Worm (Caenorhabditis elegans) whole organism, L4 larva: Measurements from ENCODE around the gene glr-1.

Experiments used
- D1046.2 ChIP-seq: fragments of 200-800 bp; sonication (Bioruptor generic); IDR thresholded peaks from 2 replicates; pipeline ENCODE4 v1.3.6; 2022; ENCODE audit warnings: missing genetic modification characterization, missing compliant biosample characterization
- F26F4.8 ChIP-seq: fragments of 200-800 bp; sonication (Bioruptor generic); conservative IDR thresholded peaks from 2 replicates; pipeline ENCODE4 v1.3.6; 2022; ENCODE audit warnings: missing genetic modification characterization, missing compliant biosample characterization
- F49E8.2 ChIP-seq: sonication (generic microtip); optimal IDR thresholded peaks from 2 replicates; lab custom pipeline; 2016; ENCODE audit warnings: missing compliant biosample characterization, mild to moderate bottlenecking, missing genetic modification characterization, borderline replicate concordance
- Y105C5A.15 ChIP-seq: fragments of 200-800 bp; sonication (Bioruptor generic); IDR thresholded peaks from 2 replicates; pipeline ENCODE4 v1.3.6; 2022; ENCODE audit warnings: missing genetic modification characterization, missing compliant biosample characterization
- Y48G9A.11 ChIP-seq: fragments of 200-800 bp; sonication (Bioruptor generic); IDR thresholded peaks from 2 replicates; pipeline ENCODE4 v1.3.6; 2022; ENCODE audit warnings: missing genetic modification reagents, missing genetic modification characterization, missing compliant biosample characterization
- aha-1 ChIP-seq: fragments of 150-350 bp; peaks from one replicate; lab custom pipeline; 2014; ENCODE audit warnings: missing biosample characterization, missing genetic modification characterization
- ama-1 ChIP-seq: fragments of 150-350 bp; optimal IDR thresholded peaks from 2 replicates; lab custom pipeline; 2014; ENCODE audit warnings: inconsistent platforms, mixed read lengths
- arid-1 ChIP-seq: fragments of 200-800 bp; sonication (Bioruptor generic); conservative IDR thresholded peaks from 2 replicates; pipeline ENCODE4 v1.3.6; 2022; ENCODE audit warnings: missing genetic modification reagents, missing genetic modification characterization, missing compliant biosample characterization
- ceh-44 ChIP-seq: fragments of 200-800 bp; sonication (Bioruptor generic); IDR thresholded peaks from 2 replicates; pipeline ENCODE4 v1.3.6; 2022; ENCODE audit warnings: missing genetic modification reagents, missing genetic modification characterization, missing compliant biosample characterization
- ceh-62 ChIP-seq: sonication (generic microtip); optimal IDR thresholded peaks from 2 replicates; lab custom pipeline; 2017; ENCODE audit warnings: missing biosample characterization, missing genetic modification characterization
- ctbp-1 ChIP-seq: fragments of 200-800 bp; sonication (Bioruptor generic); IDR thresholded peaks from 2 replicates; pipeline ENCODE4 v1.3.6; 2022; ENCODE audit warnings: missing genetic modification reagents, missing genetic modification characterization, missing compliant biosample characterization
- daf-16 ChIP-seq, 3 experiments: sonication (generic microtip); optimal IDR thresholded peaks; 2 replicates each; lab custom pipeline; 2016 to 2017; ENCODE audit warnings: missing genetic modification characterization in 3 of 3, missing genetic modification reagents in 3 of 3, mild to moderate bottlenecking in 2 of 3, missing compliant biosample characterization in 2 of 3, missing biosample characterization in 1 of 3, moderate library complexity in 1 of 3
- daf-8 ChIP-seq: fragments of 200-800 bp; sonication (Bioruptor generic); IDR thresholded peaks from 2 replicates; pipeline ENCODE4 v1.3.6; 2022; ENCODE audit warnings: missing genetic modification characterization, missing compliant biosample characterization
- dmd-8 ChIP-seq: fragments of 200-800 bp; sonication (Bioruptor generic); IDR thresholded peaks from 2 replicates; pipeline ENCODE4 v1.3.6; 2022; ENCODE audit warnings: missing genetic modification characterization, missing compliant biosample characterization
- dve-1 ChIP-seq: sonication (generic microtip); optimal IDR thresholded peaks from 2 replicates; lab custom pipeline; 2017; ENCODE audit warnings: antibody characterized with exemption, mild to moderate bottlenecking, missing genetic modification characterization, missing compliant biosample characterization; ENCODE audit not compliant: insufficient read depth
- hmg-1.1 ChIP-seq: fragments of 200-800 bp; sonication (Bioruptor generic); IDR thresholded peaks from 2 replicates; pipeline ENCODE4 v1.3.6; 2022; ENCODE audit warnings: missing genetic modification reagents, missing genetic modification characterization, missing compliant biosample characterization
- madf-5 ChIP-seq, 2 experiments: fragments of 200-800 bp; sonication (Bioruptor generic); IDR thresholded peaks; 2 replicates each; pipeline ENCODE4 v1.3.6; 2022; ENCODE audit warnings: missing compliant biosample characterization in 2 of 2, missing genetic modification characterization in 2 of 2
- madf-9 ChIP-seq: fragments of 200-800 bp; sonication (Bioruptor generic); conservative IDR thresholded peaks from 2 replicates; pipeline ENCODE4 v1.3.6; 2022; ENCODE audit warnings: missing genetic modification reagents, missing genetic modification characterization, missing compliant biosample characterization
- mxl-2 ChIP-seq: fragments of 200-800 bp; sonication (Bioruptor generic); conservative IDR thresholded peaks from 2 replicates; pipeline ENCODE4 v1.3.6; 2022; ENCODE audit warnings: missing genetic modification reagents, missing genetic modification characterization, missing compliant biosample characterization
- nhr-111 ChIP-seq: fragments of 200-800 bp; sonication (Bioruptor generic); optimal IDR thresholded peaks from 2 replicates; lab custom pipeline; 2018; ENCODE audit warnings: mild to moderate bottlenecking, missing genetic modification characterization, missing compliant biosample characterization
- nhr-41 ChIP-seq: fragments of 200-800 bp; sonication (Bioruptor generic); IDR thresholded peaks from 2 replicates; pipeline ENCODE4 v1.3.6; 2022; ENCODE audit warnings: missing genetic modification reagents, missing genetic modification characterization, missing compliant biosample characterization
- pqm-1 ChIP-seq: sonication (generic microtip); optimal IDR thresholded peaks from 2 replicates; lab custom pipeline; 2017; ENCODE audit warnings: missing biosample characterization, missing genetic modification characterization
- rbr-2 ChIP-seq: sonication (generic microtip); optimal IDR thresholded peaks from 2 replicates; lab custom pipeline; 2016; ENCODE audit warnings: missing genotype, missing genetic modification characterization, missing compliant biosample characterization
- saeg-2 ChIP-seq: fragments of 200-800 bp; sonication (Bioruptor generic); IDR thresholded peaks from 2 replicates; pipeline ENCODE4 v1.3.6; 2022; ENCODE audit warnings: missing genetic modification reagents, missing genetic modification characterization, missing compliant biosample characterization
- sdz-12 ChIP-seq: fragments of 200-800 bp; sonication (Bioruptor generic); optimal IDR thresholded peaks from 2 replicates; lab custom pipeline; 2018; ENCODE audit warnings: mild to moderate bottlenecking, missing genetic modification characterization, missing compliant biosample characterization
- snpc-4 ChIP-seq: fragments of 150-350 bp; optimal IDR thresholded peaks from 2 replicates; lab custom pipeline; 2014; ENCODE audit warnings: missing biosample characterization, missing genetic modification characterization
- spr-1 ChIP-seq: sonication (generic microtip); optimal IDR thresholded peaks from 2 replicates; lab custom pipeline; 2016; ENCODE audit warnings: mild to moderate bottlenecking, missing genetic modification characterization, missing compliant biosample characterization
- spr-3 ChIP-seq: fragments of 200-800 bp; sonication (Bioruptor generic); optimal IDR thresholded peaks from 2 replicates; lab custom pipeline; 2018; ENCODE audit warnings: mild to moderate bottlenecking, missing genetic modification characterization, missing compliant biosample characterization
- tag-97 ChIP-seq: fragments of 200-800 bp; sonication (Bioruptor generic); IDR thresholded peaks from 2 replicates; pipeline ENCODE4 v1.3.6; 2022; ENCODE audit warnings: missing genetic modification characterization, missing compliant biosample characterization
- tra-1 ChIP-seq: fragments of 200-800 bp; sonication (Bioruptor generic); IDR thresholded peaks from 2 replicates; pipeline ENCODE4 v1.3.6; 2022; ENCODE audit warnings: missing genetic modification reagents, missing genetic modification characterization, missing compliant biosample characterization
- unc-62 ChIP-seq, 3 experiments: fragments of 150-350 bp in 1 of 3; sonication (generic microtip); optimal IDR thresholded peaks in 2 of 3; peaks in 1 of 3; 1 replicate in 1 of 3; 2 replicates in 2 of 3; lab custom pipeline; 2014 to 2017; ENCODE audit warnings: missing biosample characterization in 3 of 3, missing genetic modification characterization in 3 of 3, missing genetic modification reagents in 3 of 3, missing genotype in 1 of 3

Gene glr-1

ce11 chrIII:8545515-8545914, 42.9 kb downstream of the glr-1 start, which contains the start of gene ZC21.6:
Gene ZC21.6, minus strand, starts transcription at chrIII:8545615.
- TF ChIP-seq snpc-4 (tag; lab: Kevin White, UChicago) (no peak), F49E8.2 (tag; lab: Kevin White, UChicago) (no peak), dve-1 (no peak), ama-1 (lab: Kevin White, UChicago) (no peak), ceh-44 (GFP tag; lab: Robert Waterston, UW) (no peak), daf-8 (no peak), tra-1 (GFP tag; lab: Robert Waterston, UW) (no peak), dmd-8 (GFP tag; lab: Robert Waterston, UW) (no peak), pqm-1 (tag; lab: Kevin White, UChicago) (no peak), ceh-62 (no peak), spr-1 (tag; lab: Kevin White, UChicago) (no peak)

- TF ChIP-seq madf-9 = peak; percentile 60
- TF ChIP-seq D1046.2 = 0 out of 2 replicates have a peak, but pooled peaks have one; percentile 31
- 0 out of 2 replicates have a peak, but pooled peaks have one; percentile 54 for TF ChIP-seq arid-1 (GFP tag; lab: Robert Waterston, UW)
- 0 out of 2 replicates have a peak, but pooled peaks have one; percentile 10 for TF ChIP-seq nhr-41 (GFP tag; lab: Robert Waterston, UW)
- peak; percentile 35; the same call in 1 of the 2 replicates for TF ChIP-seq Y48G9A.11 (GFP tag; lab: Robert Waterston, UW)
- 0 out of 4 replicates have a peak, but pooled peaks of 1 of the 2 experiments have one; percentile 37 for TF ChIP-seq madf-5 (GFP tag; IDR thresholded peaks at IDR 0.05; lab: Robert Waterston, UW)
- TF ChIP-seq F26F4.8 (GFP tag; lab: Robert Waterston, UW) = peak; percentile 62; the same call in 1 of the 2 replicates
- peak; percentile 82; the same call in 1 of the 2 replicates for TF ChIP-seq Y105C5A.15 (GFP tag; lab: Robert Waterston, UW)
These were observed 47.4 kb downstream of the glr-1 start for ce11 chrIII:8541028-8541427.

ce11 chrIII:8535445-8535844, 53.0 kb downstream of the glr-1 start:
- TF ChIP-seq spr-3 (GFP tag; lab: Kevin White, UChicago) = no peak
- no peak for TF ChIP-seq rbr-2 (tag; lab: Kevin White, UChicago)
- no peak for TF ChIP-seq sdz-12 (GFP tag; lab: Kevin White, UChicago)
- TF ChIP-seq saeg-2 (GFP tag; lab: Robert Waterston, UW) = no peak
- TF ChIP-seq nhr-111 (GFP tag; lab: Kevin White, UChicago) = no peak
- no peak for TF ChIP-seq mxl-2 (GFP tag; lab: Robert Waterston, UW)
- TF ChIP-seq ctbp-1 (GFP tag; lab: Robert Waterston, UW) = no peak
- no peak for TF ChIP-seq hmg-1.1
- TF ChIP-seq dve-1 = no peak
- no peak for TF ChIP-seq tag-97

ce11 chrIII:8534647-8535181, 53.7 kb downstream of the glr-1 start, which contains the start of gene trp-1:
Gene trp-1, plus strand, starts transcription at chrIII:8535131.
- TF ChIP-seq madf-5 (GFP tag; IDR thresholded peaks at IDR 0.05; lab: Robert Waterston, UW) (no peak), aha-1 (tag; lab: Kevin White, UChicago) (peak; percentile 75), F49E8.2 (tag; lab: Kevin White, UChicago) (no peak), unc-62 (GFP tag; optimal IDR thresholded peaks at IDR 0.05 in 1 of 2; lab: Kevin White, UChicago) (peak in 1 of 2 experiments; percentile 86), unc-62 (tag; optimal IDR thresholded peaks at IDR 0.05; lab: Kevin White, UChicago) (no peak), daf-16 (GFP tag; optimal IDR thresholded peaks at IDR 0.05; lab: Kevin White, UChicago) (peak in 1 of 2 experiments; percentile 96), daf-16 (tag; optimal IDR thresholded peaks at IDR 0.05; lab: Kevin White, UChicago) (no peak)
